Worm (Caenorhabditis elegans): Measurements from ENCODE around the gene F56C3.7.

The F56C3.7 gene

ce11 chrX:1360631-1361030, 10.0 kb downstream of the F56C3.7 start, which contains the start of gene F56C3.4:
F56C3.4 (minus strand) TSS chrX:1360731.
- no peak for TF ChIP-seq ceh-19 (GFP tag; optimal IDR thresholded peaks at IDR 0.05)
- no peak for TF ChIP-seq pha-2 (tag; optimal IDR thresholded peaks at IDR 0.05)
- no peak for TF ChIP-seq npax-4 (tag; optimal IDR thresholded peaks at IDR 0.05)
- TF ChIP-seq unc-86 (tag; optimal IDR thresholded peaks at IDR 0.05): no peak
- no peak for TF ChIP-seq ceh-9 (tag; optimal IDR thresholded peaks at IDR 0.05)
- TF ChIP-seq sox-4 (tag; optimal IDR thresholded peaks at IDR 0.05): no peak
- no peak for TF ChIP-seq pat-9 (tag; optimal IDR thresholded peaks at IDR 0.05)
- no peak for TF ChIP-seq che-1 (tag; optimal IDR thresholded peaks at IDR 0.05)

ce11 chrX:1358295-1358694, 12.3 kb downstream of the F56C3.7 start, which contains the start of gene F56C3.3:
F56C3.3 (minus strand) TSS chrX:1358395.
- TF ChIP-seq dve-1 (tag; optimal IDR thresholded peaks at IDR 0.05) (no peak), ceh-30 (tag; optimal IDR thresholded peaks at IDR 0.05) (no peak), nhr-11 (tag; optimal IDR thresholded peaks at IDR 0.05) (no peak), unc-55 (GFP tag; optimal IDR thresholded peaks at IDR 0.05) (no peak), tbx-2 (tag; optimal IDR thresholded peaks at IDR 0.05) (no peak), ama-1 (optimal IDR thresholded peaks at IDR 0.05) (no peak), F13H6.1 (tag; optimal IDR thresholded peaks at IDR 0.05) (no peak), ceh-14 (tag; optimal IDR thresholded peaks at IDR 0.05) (no peak), ref-2 (tag; optimal IDR thresholded peaks at IDR 0.05) (no peak), npax-4 (tag; optimal IDR thresholded peaks at IDR 0.05) (no peak), ets-4 (tag; optimal IDR thresholded peaks at IDR 0.05) (no peak), fax-1 (tag; optimal IDR thresholded peaks at IDR 0.05) (no peak), ceh-22 (tag; optimal IDR thresholded peaks at IDR 0.05) (no peak), ceh-6 (GFP tag; optimal IDR thresholded peaks at IDR 0.05) (no peak)

DNA sequence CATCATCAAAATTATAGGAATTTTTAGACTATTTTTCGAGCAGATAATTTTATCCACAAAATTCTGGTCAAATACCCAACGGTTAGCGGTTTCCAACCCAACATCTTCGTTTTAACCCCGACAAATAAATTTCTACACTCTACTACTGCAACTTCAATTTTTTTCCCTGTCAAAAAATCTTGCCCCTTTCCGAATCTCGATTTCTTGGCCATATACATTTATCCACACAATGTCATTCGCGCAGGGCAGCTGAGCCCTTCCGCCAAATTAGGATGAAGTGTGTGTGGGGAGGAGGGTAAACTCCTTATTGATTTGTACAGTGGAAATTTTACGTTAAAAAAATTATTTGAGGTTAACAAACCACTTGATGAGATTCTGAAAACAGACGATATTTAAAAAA, 25.8 kb downstream of the F56C3.7 start:
- TF ChIP-seq ceh-22 (tag; optimal IDR thresholded peaks at IDR 0.05) (peak; percentile 72), ceh-14 (tag; optimal IDR thresholded peaks at IDR 0.05) (no peak), lin-11 (tag; optimal IDR thresholded peaks at IDR 0.05) (no peak), ets-4 (tag; optimal IDR thresholded peaks at IDR 0.05) (peak; percentile 36), pax-1 (tag; optimal IDR thresholded peaks at IDR 0.05) (peak; percentile 54), ceh-48 (tag; optimal IDR thresholded peaks at IDR 0.05) (peak; percentile 78), ref-2 (tag; optimal IDR thresholded peaks at IDR 0.05) (peak; percentile 77), C08G9.2 (tag; optimal IDR thresholded peaks at IDR 0.05) (peak; percentile 56), madf-2 (tag; optimal IDR thresholded peaks at IDR 0.05) (peak; percentile 3), ceh-6 (GFP tag; optimal IDR thresholded peaks at IDR 0.05) (peak; percentile 6), unc-86 (tag; optimal IDR thresholded peaks at IDR 0.05) (peak; percentile 34), fax-1 (tag; optimal IDR thresholded peaks at IDR 0.05) (no peak), T23F11.4 (GFP tag; optimal IDR thresholded peaks at IDR 0.05) (no peak), unc-55 (GFP tag; optimal IDR thresholded peaks at IDR 0.05) (peak; percentile 6), sdc-2 (tag; optimal IDR thresholded peaks at IDR 0.05) (peak; percentile 99), ceh-24 (tag; optimal IDR thresholded peaks at IDR 0.05) (no peak), fkh-6 (tag; optimal IDR thresholded peaks at IDR 0.05) (no peak), ttx-3 (tag; optimal IDR thresholded peaks at IDR 0.05) (peak; percentile 5), ceh-30 (tag; optimal IDR thresholded peaks at IDR 0.05) (peak; percentile 76), fkh-10 (GFP tag; optimal IDR thresholded peaks at IDR 0.05) (peak; percentile 63), ceh-18 (tag; optimal IDR thresholded peaks at IDR 0.05) (peak; percentile 90), nfya-1 (tag; optimal IDR thresholded peaks at IDR 0.05) (peak; percentile 86), ceh-2 (tag; optimal IDR thresholded peaks at IDR 0.05) (peak; percentile 55), npax-4 (tag; optimal IDR thresholded peaks at IDR 0.05) (no peak), gmeb-2 (tag; optimal IDR thresholded peaks at IDR 0.05) (peak; percentile 35), K09A11.1 (tag; optimal IDR thresholded peaks at IDR 0.05; ENCODE audit: insufficient read depth) (peak; percentile 66), dve-1 (tag; optimal IDR thresholded peaks at IDR 0.05) (peak; percentile 88), pros-1 (tag; optimal IDR thresholded peaks at IDR 0.05) (peak; percentile 72), ztf-16 (tag; optimal IDR thresholded peaks at IDR 0.05) (peak; percentile 46), tbx-2 (tag; optimal IDR thresholded peaks at IDR 0.05) (peak; percentile 74), unc-42 (tag; optimal IDR thresholded peaks at IDR 0.05) (peak; percentile 89), ama-1 (optimal IDR thresholded peaks at IDR 0.05) (no peak), ceh-31 (tag; optimal IDR thresholded peaks at IDR 0.05) (peak; percentile 80), rnt-1 (tag; optimal IDR thresholded peaks at IDR 0.05) (peak; percentile 76), ceh-34 (tag; optimal IDR thresholded peaks at IDR 0.05) (peak; percentile 62), elt-4 (tag; optimal IDR thresholded peaks at IDR 0.05) (no peak), elt-2 (tag; optimal IDR thresholded peaks at IDR 0.05) (peak; percentile 47), hlh-30 (tag; optimal IDR thresholded peaks at IDR 0.05; ENCODE audit: insufficient read depth) (peak; percentile 35)

Data from whole organism, late embryonic.